Worm (Caenorhabditis elegans) whole organism, midembryonic: ENCODE measurements around the gene iglr-2.

ENCODE experiments used
- T22C8.4 ChIP-seq: fragments of 200-800 bp; sonication (Bioruptor generic); IDR thresholded peaks from 2 replicates; pipeline ENCODE4 v1.3.6; 2022; ENCODE audit warnings: missing genetic modification characterization, missing compliant biosample characterization
- cog-1 ChIP-seq: sonication (generic microtip); optimal IDR thresholded peaks from 2 replicates; lab custom pipeline; 2016; ENCODE audit warnings: missing genetic modification characterization, missing compliant biosample characterization
- flt-1 ChIP-seq: fragments of 200-800 bp; sonication (Bioruptor generic); IDR thresholded peaks from 2 replicates; pipeline ENCODE4 v1.3.6; 2022; ENCODE audit warnings: missing genetic modification characterization, missing compliant biosample characterization
- med-1 ChIP-seq: sonication (generic microtip); optimal IDR thresholded peaks from 2 replicates; lab custom pipeline; 2017; ENCODE audit warnings: missing genetic modification characterization, mild to moderate bottlenecking, missing compliant biosample characterization, antibody characterized with exemption, missing genetic modification reagents; ENCODE audit not compliant: insufficient read depth
- ref-1 ChIP-seq: fragments of 200-800 bp; sonication (Bioruptor generic); conservative IDR thresholded peaks from 2 replicates; pipeline ENCODE4 v1.3.6; 2022; ENCODE audit warnings: missing genetic modification reagents, missing genetic modification characterization, missing compliant biosample characterization
- tab-1 ChIP-seq: fragments of 200-800 bp; sonication (Bioruptor generic); IDR thresholded peaks from 2 replicates; pipeline ENCODE4 v1.3.6; 2022; ENCODE audit warnings: missing genetic modification characterization, missing compliant biosample characterization
- ztf-29 ChIP-seq: fragments of 200-800 bp; sonication (Bioruptor generic); IDR thresholded peaks from 2 replicates; pipeline ENCODE4 v1.3.6; 2022; ENCODE audit warnings: missing genetic modification reagents, missing genetic modification characterization, missing compliant biosample characterization

DNA sequence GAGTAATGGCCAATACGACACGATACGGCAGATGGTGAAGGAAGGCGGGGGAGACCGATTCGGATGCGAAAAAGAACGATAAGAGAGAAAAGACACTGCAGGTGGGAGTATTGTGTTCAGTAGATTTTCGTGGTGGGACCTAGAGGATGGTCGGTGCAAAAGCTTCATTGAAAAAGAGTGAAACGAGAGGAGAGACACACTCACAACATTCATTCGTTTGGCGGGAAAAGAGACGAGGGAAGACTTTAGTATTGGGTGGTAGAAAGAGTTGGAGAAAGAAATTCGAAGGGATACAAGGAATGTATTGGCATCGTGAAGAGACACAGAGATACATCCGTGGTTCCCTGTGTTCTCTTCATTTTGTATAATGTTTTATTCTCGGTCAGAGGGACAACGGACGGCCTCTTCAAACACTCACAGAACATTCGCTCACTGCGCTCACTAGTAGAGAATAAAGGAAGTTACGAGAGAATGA is 25.3 kb upstream of the iglr-2 start:
- TF ChIP-seq flt-1 (peak; percentile 68), med-1 (GFP tag; lab: Kevin White, UChicago) (no peak), cog-1 (tag; lab: Kevin White, UChicago) (peak; percentile 67), T22C8.4 (GFP tag; lab: Robert Waterston, UW) (no peak), ztf-29 (GFP tag; lab: Robert Waterston, UW) (peak; percentile 27; the same call in 1 of the 2 replicates), tab-1 (GFP tag; lab: Robert Waterston, UW) (no peak), ref-1 (GFP tag; lab: Robert Waterston, UW) (no peak)
